Worm (Caenorhabditis elegans) whole organism, L2 larva: Measurements from ENCODE around the gene srh-283.

Experiments
- aly-2 ChIP-seq: fragments of 150-350 bp; optimal IDR thresholded peaks from 2 replicates; lab custom pipeline; 2014; ENCODE audit warnings: missing biosample characterization, missing genetic modification characterization
- egl-27 ChIP-seq: sonication (generic microtip); optimal IDR thresholded peaks from 3 replicates; lab custom pipeline; 2017; ENCODE audit warnings: missing biosample characterization, missing genetic modification reagents, missing genetic modification characterization
- elt-3 ChIP-seq: sonication (generic microtip); optimal IDR thresholded peaks from 2 replicates; lab custom pipeline; 2017; ENCODE audit warnings: missing biosample characterization, missing genetic modification characterization
- lin-11 ChIP-seq: fragments of 150-350 bp; sonication (generic microtip); optimal IDR thresholded peaks from 2 replicates; lab custom pipeline; 2014; ENCODE audit warnings: missing biosample characterization, missing genetic modification characterization, inconsistent platforms, mixed read lengths
- lin-13 ChIP-seq: fragments of 150-350 bp; optimal IDR thresholded peaks from 2 replicates; lab custom pipeline; 2014; ENCODE audit warnings: missing biosample characterization, missing genetic modification reagents, missing genetic modification characterization
- mdl-1 ChIP-seq, 2 experiments: fragments of 150-350 bp in 1 of 2; sonication (generic microtip) in 1 of 2; optimal IDR thresholded peaks; 2 replicates each; lab custom pipeline; 2017; ENCODE audit warnings: missing biosample characterization in 2 of 2, missing genetic modification characterization in 2 of 2
- nhr-12 ChIP-seq: fragments of 150-350 bp; optimal IDR thresholded peaks from 2 replicates; lab custom pipeline; 2014; ENCODE audit warnings: missing biosample characterization, missing genetic modification characterization
- nhr-77 ChIP-seq: fragments of 150-350 bp; optimal IDR thresholded peaks from 2 replicates; lab custom pipeline; 2014; ENCODE audit warnings: missing biosample characterization, missing genetic modification characterization
- peb-1 ChIP-seq: fragments of 150-350 bp; optimal IDR thresholded peaks from 2 replicates; lab custom pipeline; 2014; ENCODE audit warnings: missing biosample characterization, missing genetic modification characterization
- snpc-4 ChIP-seq: fragments of 150-350 bp; optimal IDR thresholded peaks from 2 replicates; lab custom pipeline; 2014; ENCODE audit warnings: missing biosample characterization, missing genetic modification characterization
- unc-62 ChIP-seq: fragments of 150-350 bp; optimal IDR thresholded peaks from 2 replicates; lab custom pipeline; 2014; ENCODE audit warnings: missing biosample characterization, missing genetic modification reagents, missing genetic modification characterization
- ztf-11 ChIP-seq: sonication (generic microtip); optimal IDR thresholded peaks from 2 replicates; lab custom pipeline; 2017; ENCODE audit warnings: missing biosample characterization, missing genetic modification characterization

DNA sequence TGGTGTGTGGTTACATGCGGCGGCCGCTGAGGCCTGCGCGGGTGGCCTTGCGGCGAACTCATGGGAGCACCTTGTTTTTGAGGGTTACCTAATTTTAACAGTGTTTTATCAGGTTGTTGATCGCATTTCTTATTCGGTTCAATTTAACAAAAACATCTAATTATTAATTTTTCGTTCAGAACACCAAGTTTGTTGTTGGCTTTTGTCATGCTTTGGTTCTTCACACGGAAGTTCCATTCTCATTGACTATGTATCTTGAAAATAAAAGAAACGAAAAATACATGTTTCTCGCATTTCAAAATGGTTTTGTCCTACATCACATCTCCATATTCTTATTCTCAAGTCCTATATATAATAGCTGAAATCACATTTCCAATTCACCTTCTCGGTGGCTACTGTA is 25.0 kb downstream of the srh-283 start, which contains the start of gene srh-290:
- TF ChIP-seq mdl-1 (tag; optimal IDR thresholded peaks at IDR 0.05; lab: Kevin White, UChicago) (no peak), aly-2 (tag; lab: Kevin White, UChicago) (no peak), unc-62 (GFP tag; lab: Kevin White, UChicago) (no peak), elt-3 (tag; lab: Kevin White, UChicago) (no peak), nhr-77 (tag; lab: Kevin White, UChicago) (no peak), lin-13 (GFP tag; lab: Kevin White, UChicago) (no peak), ztf-11 (tag; lab: Kevin White, UChicago) (no peak), nhr-12 (tag; lab: Kevin White, UChicago) (no peak), peb-1 (no peak), snpc-4 (no peak), egl-27 (no peak), lin-11 (tag; lab: Kevin White, UChicago) (no peak)
